Worm (Caenorhabditis elegans): ENCODE data around the gene F01G10.4.

The F01G10.4 gene

ce11 chrIV:10241659-10242058, 9.3 kb upstream of the F01G10.4 start, which contains the start of gene lipl-7:
Gene lipl-7, minus strand, starts transcription at chrIV:10241823.
- TF ChIP-seq nhr-71 (tag; optimal IDR thresholded peaks at IDR 0.05) (peak; percentile 11), C16A3.4 (tag; optimal IDR thresholded peaks at IDR 0.05) (no peak), pag-3 (tag; optimal IDR thresholded peaks at IDR 0.05; ENCODE audit: borderline replicate concordance, insufficient read depth) (no peak), nhr-85 (tag) (peak; percentile 53)

DNA sequence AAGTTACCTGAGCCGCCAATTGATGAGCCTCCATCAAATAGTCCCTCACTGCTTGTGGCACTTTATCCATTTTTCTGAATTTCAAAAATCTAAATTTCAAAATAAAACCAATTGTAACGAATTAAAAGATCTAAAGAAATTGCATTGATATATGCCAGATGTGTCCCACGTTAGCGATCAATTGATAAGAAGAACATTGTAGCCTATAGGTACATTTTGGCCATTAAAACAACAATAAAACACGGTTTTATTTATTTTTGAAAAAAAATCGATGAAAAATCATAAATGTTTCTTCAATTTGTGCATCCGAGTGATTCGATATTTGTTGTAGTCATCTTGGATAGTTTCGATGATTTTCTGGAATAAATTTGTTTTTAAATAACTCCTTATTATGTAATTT, 6.7 kb upstream of the F01G10.4 start, which contains the start of gene ech-8:
TSS of gene ech-8 (minus strand) at position 132 of the 400 bp plus-strand sequence.
- TF ChIP-seq nhr-20 (tag; optimal IDR thresholded peaks at IDR 0.05) (peak; percentile 13), blmp-1 (tag; optimal IDR thresholded peaks at IDR 0.05) (no peak), elt-3 (tag; optimal IDR thresholded peaks at IDR 0.05) (peak in 1 of 6 experiments; percentile 5), isw-1 (GFP tag; IDR thresholded peaks at IDR 0.05) (no peak), pax-3 (tag; optimal IDR thresholded peaks at IDR 0.05) (no peak), hlh-17 (GFP tag; optimal IDR thresholded peaks at IDR 0.05; ENCODE audit: borderline replicate concordance) (no peak), swsn-7 (tag; optimal IDR thresholded peaks at IDR 0.05) (no peak)

- TF ChIP-seq jun-1 (tag; optimal IDR thresholded peaks at IDR 0.05) (peak; percentile 32), lin-13 (GFP tag; optimal IDR thresholded peaks at IDR 0.05) (no peak), elt-2 (tag; optimal IDR thresholded peaks at IDR 0.05) (peak; percentile 68)
Measured at ce11 chrIV:10236106-10236505, 3.8 kb upstream of the F01G10.4 start.

- TF ChIP-seq pqm-1 (tag; optimal IDR thresholded peaks at IDR 0.05) (no peak), elt-2 (tag; optimal IDR thresholded peaks at IDR 0.05) (peak; percentile 39)
Measured at ce11 chrIV:10235279-10235829, 3.0 kb upstream of the F01G10.4 start, which contains the start of gene ech-9. Gene ech-9, minus strand, starts transcription at chrIV:10235329.

DNA sequence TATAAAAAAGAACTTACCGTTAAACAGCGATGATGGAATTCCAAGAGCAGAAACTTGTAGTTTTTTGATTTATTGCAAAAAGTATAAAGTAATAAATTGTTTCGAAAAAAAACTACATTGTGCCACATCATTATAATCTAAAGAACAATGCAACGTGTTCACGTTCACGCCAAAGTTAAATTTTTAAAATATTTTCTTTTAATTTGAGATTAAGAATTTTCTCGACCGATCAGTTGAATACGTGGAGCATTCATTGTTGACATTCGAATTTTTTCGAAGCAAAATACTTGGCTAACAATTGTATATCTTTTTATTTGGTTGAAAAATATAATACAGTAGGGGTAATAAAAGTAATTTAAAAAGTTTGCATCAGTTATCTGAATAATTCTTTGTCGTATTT, 1.4 kb downstream of the F01G10.4 start, which contains the start of gene F01G10.5:
TSS of gene F01G10.5 (minus strand) at position 101 of the 400 bp plus-strand sequence.
- TF ChIP-seq mef-2 (tag; optimal IDR thresholded peaks at IDR 0.05) (no peak), hpl-2 (GFP tag; optimal IDR thresholded peaks at IDR 0.05) (no peak), lir-3 (tag; optimal IDR thresholded peaks at IDR 0.05; ENCODE audit: poor library complexity) (no peak), nhr-77 (tag; optimal IDR thresholded peaks at IDR 0.05) (no peak), nhr-84 (tag; optimal IDR thresholded peaks at IDR 0.05) (no peak), C34B4.2 (tag; optimal IDR thresholded peaks at IDR 0.05) (no peak), F16B12.6 (tag; optimal IDR thresholded peaks at IDR 0.05) (no peak), ceh-63 (GFP tag; optimal IDR thresholded peaks at IDR 0.05) (no peak), irx-1 (tag; optimal IDR thresholded peaks at IDR 0.05) (no peak)

DNA sequence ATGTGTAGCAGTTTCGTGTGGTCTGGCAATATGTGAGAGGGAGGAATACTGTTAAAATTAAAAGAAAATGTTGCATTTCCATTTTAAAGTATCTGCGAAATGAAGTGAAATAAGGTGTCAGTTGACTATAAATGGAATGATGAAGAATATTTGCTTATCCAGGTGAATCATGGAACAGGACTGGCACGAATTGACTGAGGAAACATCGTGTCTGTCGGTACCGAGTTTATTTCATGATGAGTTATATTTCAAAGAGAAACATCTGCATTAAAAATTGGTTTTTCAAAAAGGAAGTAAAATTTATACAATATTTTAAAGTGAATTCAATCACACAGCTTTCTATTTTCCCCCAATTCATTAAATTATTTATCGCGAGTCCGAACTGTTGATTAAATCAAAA, 4.8 kb downstream of the F01G10.4 start, which contains the start of gene F01G10.6:
TSS of gene F01G10.6 (minus strand) at position 101 of the 400 bp plus-strand sequence.
- no peak for TF ChIP-seq pqm-1 (tag; optimal IDR thresholded peaks at IDR 0.05)
- no peak for TF ChIP-seq swsn-7 (tag; optimal IDR thresholded peaks at IDR 0.05)
- TF ChIP-seq alr-1 (tag; optimal IDR thresholded peaks at IDR 0.05; ENCODE audit: borderline replicate concordance), result no peak
- TF ChIP-seq lin-39 (tag; optimal IDR thresholded peaks at IDR 0.05), result no peak
- TF ChIP-seq lin-35 (GFP tag; optimal IDR thresholded peaks at IDR 0.05), result no peak
- no peak for TF ChIP-seq Y116A8C.19 (tag; optimal IDR thresholded peaks at IDR 0.05; ENCODE audit: borderline replicate concordance)
- no peak for TF ChIP-seq lsy-2 (tag; optimal IDR thresholded peaks at IDR 0.05)
- TF ChIP-seq jun-1 (tag; optimal IDR thresholded peaks at IDR 0.05), result no peak

- TF ChIP-seq mdl-1 (tag; optimal IDR thresholded peaks at IDR 0.05), result no peak
- TF ChIP-seq snu-23 (GFP tag; optimal IDR thresholded peaks at IDR 0.05), result no peak
- no peak for TF ChIP-seq dpl-1 (GFP tag; optimal IDR thresholded peaks at IDR 0.05)
- TF ChIP-seq nhr-19 (GFP tag; conservative IDR thresholded peaks at IDR 0.05), result no peak
- TF ChIP-seq blmp-1 (tag; optimal IDR thresholded peaks at IDR 0.05), result no peak
- no peak for TF ChIP-seq jun-1 (tag; optimal IDR thresholded peaks at IDR 0.05)
Measured at ce11 chrIV:10223723-10224122, 8.6 kb downstream of the F01G10.4 start, which contains the start of gene nas-12. Gene nas-12, plus strand, starts transcription at chrIV:10224023.
